Fruit fly (Drosophila melanogaster) whole organism, embryonic: ENCODE data around the gene CG7695.

Experiments
- Aef1 ChIP-seq: fragments of 200-800 bp; sonication (Bioruptor generic); IDR thresholded peaks from 3 replicates; pipeline ENCODE4 v1.3.6; 2022; ENCODE audit warnings: missing biosample characterization, missing genetic modification characterization
- Asciz ChIP-seq: fragments of 200-800 bp; sonication (Bioruptor generic); optimal IDR thresholded peaks from 2 replicates; lab custom pipeline; 2017; ENCODE audit warnings: missing biosample characterization, mild to moderate bottlenecking, missing genetic modification characterization, missing genetic modification reagents
- CG10321 ChIP-seq: fragments of 200-800 bp; sonication (Bioruptor generic); IDR thresholded peaks from 2 replicates; pipeline ENCODE4 v1.3.6; 2022; ENCODE audit warnings: missing biosample characterization, missing genetic modification characterization
- CG10654 ChIP-seq: fragments of 200-800 bp; sonication (Bioruptor generic); optimal IDR thresholded peaks from 2 replicates; lab custom pipeline; 2016; ENCODE audit warnings: missing biosample characterization, missing genetic modification characterization
- CG11695 ChIP-seq: fragments of 200-800 bp; sonication (Bioruptor generic); IDR thresholded peaks from 3 replicates; pipeline ENCODE4 v1.3.6; 2022; ENCODE audit warnings: missing biosample characterization, missing genetic modification characterization
- CG11696 ChIP-seq: fragments of 200-800 bp; sonication (Bioruptor generic); IDR thresholded peaks from 2 replicates; pipeline ENCODE4 v1.3.6; 2022; ENCODE audit warnings: missing biosample characterization, missing genetic modification characterization
- CG12236 ChIP-seq: fragments of 200-800 bp; sonication (Bioruptor generic); optimal IDR thresholded peaks from 2 replicates; lab custom pipeline; 2016; ENCODE audit warnings: missing biosample characterization, missing genetic modification characterization
- CG13287 ChIP-seq: fragments of 200-800 bp; sonication (Bioruptor generic); IDR thresholded peaks from 2 replicates; pipeline ENCODE4 v1.3.6; 2022; ENCODE audit warnings: missing biosample characterization, missing genetic modification characterization; ENCODE audit not compliant: partially characterized antibody
- CG13775 ChIP-seq: fragments of 200-800 bp; sonication (Bioruptor generic); optimal IDR thresholded peaks from 3 replicates; lab custom pipeline; 2017; ENCODE audit warnings: missing biosample characterization, mild to moderate bottlenecking, missing genetic modification characterization
- CG16813 ChIP-seq: fragments of 200-800 bp; sonication (Bioruptor generic); IDR thresholded peaks from 3 replicates; pipeline ENCODE4 v1.3.6; 2022; ENCODE audit warnings: missing biosample characterization, missing genetic modification characterization; ENCODE audit not compliant: partially characterized antibody
- CG17802 ChIP-seq: fragments of 200-800 bp; sonication (Bioruptor generic); optimal IDR thresholded peaks from 2 replicates; lab custom pipeline; 2018; ENCODE audit warnings: missing biosample characterization, mild to moderate bottlenecking, missing genetic modification characterization, moderate library complexity
- CG17829 ChIP-seq: fragments of 200-800 bp; optimal IDR thresholded peaks from 2 replicates; lab custom pipeline; 2019; ENCODE audit warnings: missing biosample characterization, mild to moderate bottlenecking, missing genetic modification characterization, moderate library complexity
- CG1792 ChIP-seq: fragments of 200-800 bp; sonication (Bioruptor generic); optimal IDR thresholded peaks from 2 replicates; lab custom pipeline; 2016; ENCODE audit warnings: missing biosample characterization, missing genetic modification characterization
- CG2116 ChIP-seq: fragments of 200-800 bp; sonication (Bioruptor generic); optimal IDR thresholded peaks from 3 replicates; lab custom pipeline; 2018; ENCODE audit warnings: missing biosample characterization, mild to moderate bottlenecking, missing genetic modification characterization
- CG2678 ChIP-seq: fragments of 200-800 bp; sonication (Bioruptor generic); optimal IDR thresholded peaks from 3 replicates; lab custom pipeline; 2019; ENCODE audit warnings: missing biosample characterization, mild to moderate bottlenecking, missing genetic modification characterization, moderate library complexity
- CG3838 ChIP-seq: fragments of 200-800 bp; sonication (Bioruptor generic); optimal IDR thresholded peaks from 3 replicates; lab custom pipeline; 2016; ENCODE audit warnings: missing biosample characterization, missing genetic modification characterization
- CG42726 ChIP-seq: fragments of 200-800 bp; sonication (Bioruptor generic); IDR thresholded peaks from 2 replicates; pipeline ENCODE4 v1.3.6; 2022; ENCODE audit warnings: missing biosample characterization, missing genetic modification characterization; ENCODE audit not compliant: partially characterized antibody
- CG4282 ChIP-seq: fragments of 200-800 bp; sonication (Bioruptor generic); optimal IDR thresholded peaks from 2 replicates; lab custom pipeline; 2016; ENCODE audit warnings: missing biosample characterization, missing genetic modification characterization
- CG7372 ChIP-seq: fragments of 200-800 bp; sonication (Bioruptor generic); IDR thresholded peaks from 2 replicates; pipeline ENCODE4 v1.3.6; 2022; ENCODE audit warnings: missing biosample characterization, missing genetic modification characterization
- CG8944 ChIP-seq: fragments of 200-800 bp; sonication (Bioruptor generic); optimal IDR thresholded peaks from 3 replicates; lab custom pipeline; 2016; ENCODE audit warnings: missing biosample characterization, missing genetic modification characterization
- Dad ChIP-seq: fragments of 200-800 bp; sonication (Bioruptor generic); optimal IDR thresholded peaks from 3 replicates; lab custom pipeline; 2016; ENCODE audit warnings: missing biosample characterization, missing genetic modification characterization
- Fer1 ChIP-seq: fragments of 200-800 bp; sonication (Bioruptor generic); optimal IDR thresholded peaks from 2 replicates; lab custom pipeline; 2017; ENCODE audit warnings: missing biosample characterization, mild to moderate bottlenecking, missing genetic modification characterization
- Fer2 ChIP-seq: fragments of 200-800 bp; sonication (Bioruptor generic); optimal IDR thresholded peaks from 2 replicates; lab custom pipeline; 2018; ENCODE audit warnings: missing biosample characterization, mild to moderate bottlenecking, missing genetic modification characterization, moderate library complexity
- GATAe ChIP-seq: fragments of 200-800 bp; sonication (Bioruptor generic); conservative IDR thresholded peaks from 2 replicates; pipeline ENCODE4 v1.3.6; 2022; ENCODE audit warnings: missing biosample characterization, missing genetic modification characterization
- HLH3B ChIP-seq: fragments of 200-800 bp; sonication (Bioruptor generic); IDR thresholded peaks from 2 replicates; pipeline ENCODE4 v1.3.6; 2022; ENCODE audit warnings: missing biosample characterization, missing genetic modification characterization
- Hsf ChIP-seq: fragments of 200-800 bp; sonication (Bioruptor generic); optimal IDR thresholded peaks from 3 replicates; lab custom pipeline; 2016; ENCODE audit warnings: missing biosample characterization, missing genetic modification characterization
- Mad ChIP-seq: fragments of 200-800 bp; sonication (Bioruptor generic); optimal IDR thresholded peaks from 2 replicates; lab custom pipeline; 2016; ENCODE audit warnings: missing biosample characterization, missing genetic modification characterization
- Stat92E ChIP-seq, 3 experiments: fragments of >200 bp in 2 of 3; fragments of 200-800 bp in 1 of 3; sonication (Bioruptor generic) in 1 of 3; optimal IDR thresholded peaks; 2 replicates each; lab custom pipeline; 2017 to 2019; ENCODE audit warnings: missing biosample characterization in 3 of 3, missing genetic modification characterization in 3 of 3, mild to moderate bottlenecking in 1 of 3, moderate library complexity in 1 of 3
- danr ChIP-seq: fragments of 200-800 bp; sonication (Bioruptor generic); IDR thresholded peaks from 2 replicates; pipeline ENCODE4 v1.3.6; 2022; ENCODE audit warnings: missing biosample characterization, missing genetic modification characterization
- en ChIP-seq: fragments of 200-800 bp; sonication (Bioruptor generic); optimal IDR thresholded peaks from 2 replicates; lab custom pipeline; 2016; ENCODE audit warnings: missing biosample characterization, missing genetic modification characterization
- ewg ChIP-seq: fragments of 200-800 bp; sonication (Bioruptor generic); optimal IDR thresholded peaks from 3 replicates; lab custom pipeline; 2017; ENCODE audit warnings: mild to moderate bottlenecking, missing biosample characterization, missing genetic modification reagents, missing genetic modification characterization
- gce ChIP-seq: fragments of 200-800 bp; sonication (Bioruptor generic); IDR thresholded peaks from 3 replicates; pipeline ENCODE4 v1.3.6; 2022; ENCODE audit warnings: missing biosample characterization, missing genetic modification characterization
- gem ChIP-seq: fragments of 200-800 bp; sonication (Bioruptor generic); optimal IDR thresholded peaks from 2 replicates; lab custom pipeline; 2019; ENCODE audit warnings: missing biosample characterization, mild to moderate bottlenecking, missing genetic modification characterization, moderate library complexity
- gsb-n ChIP-seq: fragments of 200-800 bp; sonication (Bioruptor generic); optimal IDR thresholded peaks from 3 replicates; lab custom pipeline; 2018; ENCODE audit warnings: missing biosample characterization, mild to moderate bottlenecking, missing genetic modification characterization
- ham ChIP-seq: fragments of 200-800 bp; sonication (Bioruptor generic); IDR thresholded peaks from 2 replicates; pipeline ENCODE4 v1.3.6; 2022; ENCODE audit warnings: missing biosample characterization, missing genetic modification characterization
- her ChIP-seq: fragments of 200-800 bp; sonication (Bioruptor generic); optimal IDR thresholded peaks from 2 replicates; lab custom pipeline; 2016; ENCODE audit warnings: missing biosample characterization, missing genetic modification characterization
- insv ChIP-seq, 2 experiments: fragments of 200-800 bp; sonication (Bioruptor generic); optimal IDR thresholded peaks; 3 replicates each; lab custom pipeline; 2016 to 2018; ENCODE audit warnings: missing biosample characterization in 2 of 2, missing genetic modification characterization in 2 of 2
- jumu ChIP-seq: fragments of 200-800 bp; sonication (Bioruptor generic); optimal IDR thresholded peaks from 3 replicates; lab custom pipeline; 2016; ENCODE audit warnings: missing biosample characterization, missing genetic modification characterization
- kay ChIP-seq: fragments of 200-800 bp; sonication (Bioruptor generic); optimal IDR thresholded peaks from 2 replicates; lab custom pipeline; 2016; ENCODE audit warnings: missing biosample characterization, missing genetic modification characterization
- lab ChIP-seq: fragments of 200-800 bp; sonication (Bioruptor generic); optimal IDR thresholded peaks from 3 replicates; lab custom pipeline; 2017; ENCODE audit warnings: missing biosample characterization, missing genetic modification characterization, mild to moderate bottlenecking, moderate library complexity, missing genetic modification reagents
- lilli ChIP-seq: fragments of 200-800 bp; sonication (Bioruptor generic); optimal IDR thresholded peaks from 3 replicates; lab custom pipeline; 2016; ENCODE audit warnings: missing biosample characterization, missing genetic modification characterization
- onecut ChIP-seq: fragments of 200-800 bp; sonication (Bioruptor generic); IDR thresholded peaks from 2 replicates; pipeline ENCODE4 v1.3.6; 2022; ENCODE audit warnings: missing biosample characterization, missing genetic modification characterization
- pzg ChIP-seq: fragments of 200-800 bp; sonication (Bioruptor generic); optimal IDR thresholded peaks from 3 replicates; lab custom pipeline; 2018; ENCODE audit warnings: missing biosample characterization, mild to moderate bottlenecking, missing genetic modification characterization, moderate library complexity
- sqz ChIP-seq: fragments of 200-800 bp; sonication (Bioruptor generic); optimal IDR thresholded peaks from 3 replicates; lab custom pipeline; 2018; ENCODE audit warnings: missing biosample characterization, mild to moderate bottlenecking, missing genetic modification characterization
- sr ChIP-seq: fragments of 200-800 bp; sonication (Bioruptor generic); IDR thresholded peaks from 3 replicates; pipeline ENCODE4 v1.3.6; 2022; ENCODE audit warnings: missing biosample characterization, missing genetic modification characterization
- tap ChIP-seq: fragments of 200-800 bp; optimal IDR thresholded peaks from 3 replicates; lab custom pipeline; 2019; ENCODE audit warnings: missing biosample characterization, mild to moderate bottlenecking, missing genetic modification characterization, moderate library complexity
- tll ChIP-seq, 2 experiments: fragments of 200-800 bp in 1 of 2; fragments of >200 bp in 1 of 2; sonication (Bioruptor generic) in 1 of 2; optimal IDR thresholded peaks; 2 replicates each; lab custom pipeline; 2017 to 2019; ENCODE audit warnings: missing biosample characterization in 2 of 2, missing genetic modification characterization in 2 of 2, mild to moderate bottlenecking in 1 of 2, moderate library complexity in 1 of 2
- tna ChIP-seq: fragments of 200-800 bp; sonication (Bioruptor generic); IDR thresholded peaks from 2 replicates; pipeline ENCODE4 v1.3.6; 2022; ENCODE audit warnings: missing biosample characterization, missing genetic modification characterization; ENCODE audit not compliant: partially characterized antibody
- tup ChIP-seq: fragments of 200-800 bp; sonication (Bioruptor generic); optimal IDR thresholded peaks from 2 replicates; lab custom pipeline; 2016; ENCODE audit warnings: missing biosample characterization, mild to moderate bottlenecking, missing genetic modification characterization, moderate library complexity
- zf30C ChIP-seq: fragments of 200-800 bp; sonication (Bioruptor generic); optimal IDR thresholded peaks from 3 replicates; lab custom pipeline; 2018; ENCODE audit warnings: missing biosample characterization, mild to moderate bottlenecking, missing genetic modification characterization

Gene CG7695

DNA sequence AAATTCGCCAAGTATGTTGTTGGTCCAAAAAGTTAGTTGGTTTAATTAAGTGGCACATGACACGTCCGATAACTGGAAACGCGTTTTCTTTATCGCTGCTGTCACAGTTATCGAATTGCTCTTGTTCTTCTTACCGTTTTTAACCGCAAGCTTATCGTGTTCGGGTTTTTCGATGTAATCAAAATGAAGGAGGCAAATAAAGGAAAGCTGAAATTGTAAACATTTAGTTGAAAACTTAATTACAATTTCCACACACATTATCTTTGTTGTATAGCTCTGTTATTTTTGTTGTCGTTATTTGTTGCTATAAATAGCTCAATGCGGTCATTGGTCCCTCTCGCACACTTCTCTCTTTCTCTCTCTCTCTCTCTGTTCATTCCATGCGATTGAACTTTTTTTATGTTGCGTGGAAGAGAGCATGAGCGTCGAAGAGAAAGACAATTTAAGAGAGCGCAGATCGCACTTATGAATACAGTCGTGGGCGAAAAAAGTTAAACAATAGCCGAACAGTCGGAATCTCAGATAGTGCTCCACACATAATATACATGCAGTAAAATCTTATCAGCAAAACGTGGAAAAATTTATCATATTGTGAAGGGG, 32.0 kb downstream of the CG7695 start (continued):
- TF ChIP-seq insv (GFP tag; optimal IDR thresholded peaks at IDR 0.05; lab: Kevin White, UChicago) (no peak), CG3838 (GFP tag; lab: Kevin White, UChicago) (no peak), onecut (GFP tag; lab: Robert Waterston, UW) (no peak), kay (GFP tag; lab: Kevin White, UChicago) (no peak), Asciz (GFP tag; lab: Kevin White, UChicago) (peak; percentile 23), sr (no peak), tll (GFP tag; optimal IDR thresholded peaks at IDR 0.05; lab: Kevin White, UChicago) (no peak), CG4282 (GFP tag; lab: Kevin White, UChicago) (no peak), Mad (no peak), CG12236 (GFP tag; lab: Kevin White, UChicago) (no peak), Stat92E (GFP tag; optimal IDR thresholded peaks at IDR 0.05; lab: Kevin White, UChicago) (no peak), CG10321 (GFP tag; lab: Robert Waterston, UW) (no peak), Aef1 (GFP tag; lab: Robert Waterston, UW) (no peak), zf30C (GFP tag; lab: Kevin White, UChicago) (no peak), CG11695 (GFP tag; lab: Robert Waterston, UW) (no peak), CG13287 (GFP tag; lab: Robert Waterston, UW) (peak; percentile 50; the same call in 1 of the 2 replicates), danr (GFP tag; lab: Robert Waterston, UW) (no peak), en (GFP tag; lab: Kevin White, UChicago) (no peak), lab (peak; percentile 59), Dad (GFP tag; lab: Kevin White, UChicago) (no peak), gce (GFP tag; lab: Robert Waterston, UW) (0 out of 3 replicates have a peak, but pooled peaks have one; percentile 41), CG17829 (tag; lab: Kevin White, UChicago) (no peak), CG42726 (GFP tag; lab: Robert Waterston, UW) (no peak), ewg (GFP tag; lab: Kevin White, UChicago) (no peak), Fer2 (tag; lab: Kevin White, UChicago) (no peak), CG11696 (0 out of 2 replicates have a peak, but pooled peaks have one; percentile 33), jumu (no peak), lilli (peak; percentile 37), ham (GFP tag; lab: Robert Waterston, UW) (no peak), CG1792 (GFP tag; lab: Kevin White, UChicago) (no peak), CG7372 (GFP tag; lab: Robert Waterston, UW) (no peak), GATAe (no peak), tap (tag; lab: Kevin White, UChicago) (no peak), pzg (no peak), Hsf (GFP tag; lab: Kevin White, UChicago) (no peak), Fer1 (GFP tag; lab: Kevin White, UChicago) (no peak), tna (GFP tag; lab: Robert Waterston, UW) (peak; percentile 72), sqz (GFP tag; lab: Kevin White, UChicago) (peak; percentile 88), CG13775 (GFP tag; lab: Kevin White, UChicago) (no peak), CG16813 (GFP tag; lab: Robert Waterston, UW) (no peak), CG10654 (no peak), her (GFP tag; lab: Kevin White, UChicago) (no peak), CG8944 (no peak), CG2116 (GFP tag; lab: Kevin White, UChicago) (no peak), HLH3B (GFP tag; lab: Robert Waterston, UW) (no peak), CG17802 (tag; lab: Kevin White, UChicago) (no peak), gsb-n (no peak), gem (tag; lab: Kevin White, UChicago) (no peak), CG2678 (tag; lab: Kevin White, UChicago) (no peak), tup (GFP tag; lab: Kevin White, UChicago) (no peak)
